Fruit fly (Drosophila melanogaster) whole organism, embryonic: ENCODE results near the gene Atg5.

Experiments
- Abd-B ChIP-seq: fragments of 200-800 bp; sonication (Bioruptor generic); optimal IDR thresholded peaks from 2 replicates; lab custom pipeline; 2018; ENCODE audit warnings: missing biosample characterization, mild to moderate bottlenecking, missing genetic modification characterization, moderate library complexity
- Adf1 ChIP-seq: fragments of 200-800 bp; sonication (Bioruptor generic); IDR thresholded peaks from 2 replicates; pipeline ENCODE4 v1.3.6; 2022; ENCODE audit warnings: missing biosample characterization, missing genetic modification characterization
- Aef1 ChIP-seq: fragments of 200-800 bp; sonication (Bioruptor generic); IDR thresholded peaks from 3 replicates; pipeline ENCODE4 v1.3.6; 2022; ENCODE audit warnings: missing biosample characterization, missing genetic modification characterization
- BEAF-32 ChIP-seq: fragments of 200-800 bp; sonication (Bioruptor generic); optimal IDR thresholded peaks from 3 replicates; lab custom pipeline; 2017; ENCODE audit warnings: missing biosample characterization, missing genetic modification characterization, mild to moderate bottlenecking, moderate library complexity, missing genetic modification reagents
- Bdp1 ChIP-seq: fragments of 200-800 bp; sonication (Bioruptor generic); optimal IDR thresholded peaks from 3 replicates; lab custom pipeline; 2016; ENCODE audit warnings: missing biosample characterization, missing genetic modification characterization
- CG10267 ChIP-seq: fragments of 200-800 bp; sonication (Bioruptor generic); optimal IDR thresholded peaks from 2 replicates; lab custom pipeline; 2018; ENCODE audit warnings: missing biosample characterization, mild to moderate bottlenecking, missing genetic modification characterization, moderate library complexity
- CG10431 ChIP-seq: fragments of 200-800 bp; sonication (Bioruptor generic); optimal IDR thresholded peaks from 3 replicates; lab custom pipeline; 2018; ENCODE audit warnings: missing biosample characterization, mild to moderate bottlenecking, missing genetic modification characterization
- CG10979 ChIP-seq: fragments of 200-800 bp; sonication (Bioruptor generic); optimal IDR thresholded peaks from 2 replicates; lab custom pipeline; 2018; ENCODE audit warnings: missing biosample characterization, mild to moderate bottlenecking, missing genetic modification characterization, moderate library complexity
- CG12104 ChIP-seq: fragments of 200-800 bp; sonication (Bioruptor generic); optimal IDR thresholded peaks from 3 replicates; lab custom pipeline; 2016; ENCODE audit warnings: missing biosample characterization, missing genetic modification characterization
- CG12769 ChIP-seq: fragments of 200-800 bp; sonication (Bioruptor generic); optimal IDR thresholded peaks from 2 replicates; lab custom pipeline; 2019; ENCODE audit warnings: missing biosample characterization, mild to moderate bottlenecking, missing genetic modification characterization, moderate library complexity
- CG1603 ChIP-seq: fragments of 200-800 bp; sonication (Bioruptor generic); optimal IDR thresholded peaks from 2 replicates; lab custom pipeline; 2019; ENCODE audit warnings: missing biosample characterization, mild to moderate bottlenecking, missing genetic modification characterization, moderate library complexity
- CG17385 ChIP-seq: fragments of 200-800 bp; sonication (Bioruptor generic); optimal IDR thresholded peaks from 3 replicates; lab custom pipeline; 2018; ENCODE audit warnings: missing biosample characterization, mild to moderate bottlenecking, missing genetic modification characterization
- CG2120 ChIP-seq: fragments of 200-800 bp; sonication (Bioruptor generic); optimal IDR thresholded peaks from 3 replicates; lab custom pipeline; 2016; ENCODE audit warnings: missing biosample characterization, missing genetic modification characterization
- CG2712 ChIP-seq: fragments of 200-800 bp; optimal IDR thresholded peaks from 3 replicates; lab custom pipeline; 2019; ENCODE audit warnings: missing biosample characterization, mild to moderate bottlenecking, missing genetic modification characterization, moderate library complexity
- CG33557 ChIP-seq: fragments of 200-800 bp; sonication (Bioruptor generic); optimal IDR thresholded peaks from 2 replicates; lab custom pipeline; 2019; ENCODE audit warnings: missing biosample characterization, mild to moderate bottlenecking, missing genetic modification characterization, moderate library complexity
- CG3995 ChIP-seq: fragments of 200-800 bp; sonication (Bioruptor generic); optimal IDR thresholded peaks from 3 replicates; lab custom pipeline; 2016; ENCODE audit warnings: missing biosample characterization, missing genetic modification characterization
- CG4360 ChIP-seq: fragments of 200-800 bp; sonication (Bioruptor generic); IDR thresholded peaks from 2 replicates; pipeline ENCODE4 v1.3.6; 2022; ENCODE audit warnings: missing biosample characterization, missing genetic modification characterization
- CG4424 ChIP-seq: fragments of 200-800 bp; sonication (Bioruptor generic); optimal IDR thresholded peaks from 3 replicates; lab custom pipeline; 2016; ENCODE audit warnings: missing biosample characterization, missing genetic modification characterization
- CG5245 ChIP-seq: fragments of 200-800 bp; sonication (Bioruptor generic); optimal IDR thresholded peaks from 3 replicates; lab custom pipeline; 2016; ENCODE audit warnings: missing biosample characterization, missing genetic modification characterization
- CG6813 ChIP-seq: fragments of 200-800 bp; sonication (Bioruptor generic); optimal IDR thresholded peaks from 2 replicates; lab custom pipeline; 2017; ENCODE audit warnings: missing biosample characterization, missing genetic modification characterization, mild to moderate bottlenecking, moderate library complexity, missing genetic modification reagents
- CG9215 ChIP-seq: fragments of 200-800 bp; sonication (Bioruptor generic); IDR thresholded peaks from 2 replicates; pipeline ENCODE4 v1.3.6; 2022; ENCODE audit warnings: missing biosample characterization, missing genetic modification characterization
- CG9727 ChIP-seq: fragments of 200-800 bp; sonication (Bioruptor generic); optimal IDR thresholded peaks from 3 replicates; lab custom pipeline; 2017; ENCODE audit warnings: missing biosample characterization, mild to moderate bottlenecking, missing genetic modification characterization
- Dad ChIP-seq: fragments of 200-800 bp; sonication (Bioruptor generic); optimal IDR thresholded peaks from 3 replicates; lab custom pipeline; 2016; ENCODE audit warnings: missing biosample characterization, missing genetic modification characterization
- Dek ChIP-seq: fragments of 200-800 bp; sonication (Bioruptor generic); optimal IDR thresholded peaks from 3 replicates; lab custom pipeline; 2019; ENCODE audit warnings: missing biosample characterization, mild to moderate bottlenecking, missing genetic modification characterization, moderate library complexity
- Hr39 ChIP-seq: fragments of >200 bp; optimal IDR thresholded peaks from 2 replicates; lab custom pipeline; 2017
- Lhr ChIP-seq: fragments of 200-800 bp; sonication (Bioruptor generic); optimal IDR thresholded peaks from 3 replicates; lab custom pipeline; 2017; ENCODE audit warnings: mild to moderate bottlenecking, missing biosample characterization, missing genetic modification reagents, missing genetic modification characterization
- Lpt ChIP-seq: fragments of >200 bp; optimal IDR thresholded peaks from 2 replicates; lab custom pipeline; 2018; ENCODE audit warnings: missing biosample characterization, missing genetic modification characterization
- Neu2 ChIP-seq: fragments of 200-800 bp; sonication (Bioruptor generic); optimal IDR thresholded peaks from 3 replicates; lab custom pipeline; 2016; ENCODE audit warnings: missing biosample characterization, missing genetic modification characterization, borderline replicate concordance
- Sin3A ChIP-seq: fragments of >200 bp; optimal IDR thresholded peaks from 2 replicates; lab custom pipeline; 2018
- Sox102F ChIP-seq: fragments of 200-800 bp; sonication (Bioruptor generic); optimal IDR thresholded peaks from 2 replicates; lab custom pipeline; 2018; ENCODE audit warnings: missing biosample characterization, mild to moderate bottlenecking, missing genetic modification characterization, moderate library complexity
- TFAM ChIP-seq: fragments of 200-800 bp; sonication (Bioruptor generic); optimal IDR thresholded peaks from 2 replicates; lab custom pipeline; 2017; ENCODE audit warnings: missing biosample characterization, missing genetic modification characterization, inconsistent platforms
- abd-A ChIP-seq: fragments of 200-800 bp; sonication (Bioruptor generic); optimal IDR thresholded peaks from 3 replicates; lab custom pipeline; 2019; ENCODE audit warnings: missing biosample characterization, mild to moderate bottlenecking, missing genetic modification characterization, moderate library complexity
- bbx ChIP-seq: fragments of 200-800 bp; sonication (Bioruptor generic); IDR thresholded peaks from 2 replicates; pipeline ENCODE4 v1.3.6; 2022; ENCODE audit warnings: missing biosample characterization, missing genetic modification characterization; ENCODE audit not compliant: partially characterized antibody
- br ChIP-seq: fragments of >200 bp; optimal IDR thresholded peaks from 2 replicates; lab custom pipeline; 2017
- cad ChIP-seq: fragments of >200 bp; optimal IDR thresholded peaks from 2 replicates; lab custom pipeline; 2017; ENCODE audit warnings: missing biosample characterization, missing genetic modification characterization
- caup ChIP-seq: fragments of 200-800 bp; sonication (Bioruptor generic); optimal IDR thresholded peaks from 3 replicates; lab custom pipeline; 2017; ENCODE audit warnings: missing biosample characterization, mild to moderate bottlenecking, missing genetic modification characterization, moderate library complexity; ENCODE audit not compliant: severe bottlenecking
- chn ChIP-seq: fragments of 200-800 bp; sonication (Bioruptor generic); optimal IDR thresholded peaks from 2 replicates; lab custom pipeline; 2016; ENCODE audit warnings: missing biosample characterization, missing genetic modification characterization
- dan ChIP-seq: fragments of 200-800 bp; sonication (Bioruptor generic); IDR thresholded peaks from 2 replicates; pipeline ENCODE4 v1.3.6; 2022; ENCODE audit warnings: missing biosample characterization, missing genetic modification characterization
- emc ChIP-seq: fragments of 200-800 bp; sonication (Bioruptor generic); optimal IDR thresholded peaks from 2 replicates; lab custom pipeline; 2016; ENCODE audit warnings: missing biosample characterization, missing genetic modification characterization
- esg ChIP-seq: fragments of 200-800 bp; sonication (Bioruptor generic); conservative IDR thresholded peaks from 2 replicates; pipeline ENCODE4 v1.3.6; 2022; ENCODE audit warnings: missing biosample characterization, missing genetic modification characterization
- gro ChIP-seq: fragments of 200-800 bp; sonication (Bioruptor generic); optimal IDR thresholded peaks from 2 replicates; lab custom pipeline; 2016; ENCODE audit warnings: missing biosample characterization, missing genetic modification characterization
- ham ChIP-seq: fragments of 200-800 bp; sonication (Bioruptor generic); IDR thresholded peaks from 2 replicates; pipeline ENCODE4 v1.3.6; 2022; ENCODE audit warnings: missing biosample characterization, missing genetic modification characterization
- inv ChIP-seq: fragments of 200-800 bp; sonication (Bioruptor generic); IDR thresholded peaks from 2 replicates; pipeline ENCODE4 v1.3.6; 2022; ENCODE audit warnings: missing biosample characterization, missing genetic modification characterization; ENCODE audit not compliant: partially characterized antibody
- klu ChIP-seq: fragments of 200-800 bp; sonication (Bioruptor generic); IDR thresholded peaks from 2 replicates; pipeline ENCODE4 v1.3.6; 2022; ENCODE audit warnings: missing biosample characterization, missing genetic modification characterization
- mirr ChIP-seq: fragments of 200-800 bp; sonication (Bioruptor generic); optimal IDR thresholded peaks from 3 replicates; lab custom pipeline; 2018; ENCODE audit warnings: missing biosample characterization, mild to moderate bottlenecking, missing genetic modification characterization
- onecut ChIP-seq: fragments of 200-800 bp; sonication (Bioruptor generic); IDR thresholded peaks from 2 replicates; pipeline ENCODE4 v1.3.6; 2022; ENCODE audit warnings: missing biosample characterization, missing genetic modification characterization
- pita ChIP-seq: fragments of 200-800 bp; sonication (Bioruptor generic); optimal IDR thresholded peaks from 2 replicates; lab custom pipeline; 2017; ENCODE audit warnings: missing biosample characterization, mild to moderate bottlenecking, missing genetic modification characterization
- schlank ChIP-seq: fragments of 200-800 bp; sonication (Bioruptor generic); optimal IDR thresholded peaks from 2 replicates; lab custom pipeline; 2018; ENCODE audit warnings: missing biosample characterization, mild to moderate bottlenecking, missing genetic modification characterization
- sima ChIP-seq: fragments of 200-800 bp; sonication (Bioruptor generic); optimal IDR thresholded peaks from 2 replicates; lab custom pipeline; 2016; ENCODE audit warnings: missing biosample characterization, missing genetic modification characterization
- slp2 ChIP-seq: fragments of 200-800 bp; sonication (Bioruptor generic); optimal IDR thresholded peaks from 2 replicates; lab custom pipeline; 2016; ENCODE audit warnings: missing biosample characterization, missing genetic modification characterization
- stc ChIP-seq: fragments of 200-800 bp; sonication (Bioruptor generic); IDR thresholded peaks from 2 replicates; pipeline ENCODE4 v1.3.6; 2022; ENCODE audit warnings: missing biosample characterization, missing genetic modification characterization
- vfl ChIP-seq: fragments of 200-800 bp; sonication (Bioruptor generic); optimal IDR thresholded peaks from 2 replicates; lab custom pipeline; 2016; ENCODE audit warnings: missing biosample characterization, missing genetic modification characterization
- vvl ChIP-seq: fragments of 200-800 bp; sonication (Bioruptor generic); IDR thresholded peaks from 2 replicates; pipeline ENCODE4 v1.3.6; 2022; ENCODE audit warnings: missing biosample characterization, missing genetic modification characterization

Atg5 gene

DNA sequence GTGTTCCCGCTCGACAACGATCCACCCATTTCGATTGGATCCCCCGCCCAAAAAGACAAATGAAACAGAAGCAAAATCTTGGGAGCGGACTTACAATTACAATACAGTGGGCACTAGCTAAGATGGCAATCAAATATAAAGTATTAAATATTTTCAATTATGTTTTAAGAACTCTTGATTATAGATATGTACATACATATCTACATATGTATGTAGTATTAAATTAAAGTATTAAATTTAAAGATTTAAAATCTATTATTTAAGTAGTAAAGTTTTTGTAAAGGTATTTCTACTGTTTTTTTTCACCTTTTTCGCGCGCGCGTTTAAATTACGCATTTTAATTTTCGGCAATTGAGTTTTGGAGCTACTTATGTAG lies 11.2 kb upstream of the Atg5 start (continued):
- no peak for TF ChIP-seq mirr (GFP tag; lab: Kevin White, UChicago)
- peak; percentile 77 for TF ChIP-seq CG17385 (GFP tag; lab: Kevin White, UChicago)
- no peak for TF ChIP-seq sima (GFP tag; lab: Kevin White, UChicago)
- TF ChIP-seq Abd-B (GFP tag; lab: Kevin White, UChicago) = peak; percentile 40
- no peak for TF ChIP-seq chn (GFP tag; lab: Kevin White, UChicago)
- no peak for TF ChIP-seq CG5245 (GFP tag; lab: Kevin White, UChicago)
- TF ChIP-seq Bdp1 = no peak
- no peak for TF ChIP-seq BEAF-32
- TF ChIP-seq vfl (GFP tag; lab: Kevin White, UChicago) = no peak
- no peak for TF ChIP-seq dan (GFP tag; lab: Robert Waterston, UW)
- TF ChIP-seq CG10267 = peak; percentile 82
- no peak for TF ChIP-seq Sin3A (lab: Kevin White, UChicago)
- peak; percentile 62 for TF ChIP-seq stc
- peak; percentile 77 for TF ChIP-seq CG33557 (GFP tag; lab: Kevin White, UChicago)
- no peak for TF ChIP-seq CG4360 (GFP tag; lab: Robert Waterston, UW)
- TF ChIP-seq CG12104 (GFP tag; lab: Kevin White, UChicago) = peak; percentile 58
- peak; percentile 93 for TF ChIP-seq CG2712 (tag; lab: Kevin White, UChicago)
- TF ChIP-seq CG9727 (GFP tag; lab: Kevin White, UChicago) = peak; percentile 73
- TF ChIP-seq vvl = peak; percentile 79
- TF ChIP-seq Sox102F (GFP tag; lab: Kevin White, UChicago) = peak; percentile 82
- peak; percentile 60 for TF ChIP-seq CG10431 (GFP tag; lab: Kevin White, UChicago)
- TF ChIP-seq schlank (tag; lab: Kevin White, UChicago) = no peak
- peak; percentile 12 for TF ChIP-seq CG2120 (GFP tag; lab: Kevin White, UChicago)
- TF ChIP-seq bbx = no peak
- TF ChIP-seq ham (GFP tag; lab: Robert Waterston, UW) = no peak
- TF ChIP-seq CG3995 (GFP tag; lab: Kevin White, UChicago) = no peak
- TF ChIP-seq Neu2 = no peak
- no peak for TF ChIP-seq pita (GFP tag; lab: Kevin White, UChicago)
- TF ChIP-seq CG10979 = peak; percentile 88
- no peak for TF ChIP-seq inv (GFP tag; lab: Robert Waterston, UW)
- no peak for TF ChIP-seq Lpt (GFP tag; lab: Kevin White, UChicago)
- no peak for TF ChIP-seq Dad (GFP tag; lab: Kevin White, UChicago)
- peak; percentile 54 for TF ChIP-seq caup (GFP tag; lab: Kevin White, UChicago)
- TF ChIP-seq CG4424 = peak; percentile 58
- peak; percentile 74 for TF ChIP-seq esg
- TF ChIP-seq CG1603 (tag; lab: Kevin White, UChicago) = peak; percentile 24
- no peak for TF ChIP-seq Hr39 (lab: Kevin White, UChicago)
- TF ChIP-seq onecut (GFP tag; lab: Robert Waterston, UW) = peak; percentile 9
- peak; percentile 39 for TF ChIP-seq Lhr (GFP tag; lab: Kevin White, UChicago)
- no peak for TF ChIP-seq emc (GFP tag; lab: Kevin White, UChicago)
- TF ChIP-seq Aef1 (GFP tag; lab: Robert Waterston, UW) = 0 out of 3 replicates have a peak, but pooled peaks have one; percentile 28
- no peak for TF ChIP-seq Adf1
- no peak for TF ChIP-seq TFAM (GFP tag; lab: Kevin White, UChicago)
- TF ChIP-seq gro (GFP tag; lab: Kevin White, UChicago) = no peak
- no peak for TF ChIP-seq CG12769 (tag; lab: Kevin White, UChicago)
- TF ChIP-seq abd-A = peak; percentile 45
- TF ChIP-seq klu (GFP tag; lab: Robert Waterston, UW) = peak; percentile 56; the same call in 1 of the 2 replicates
- no peak for TF ChIP-seq cad (GFP tag; lab: Kevin White, UChicago)
- peak; percentile 76 for TF ChIP-seq Dek (tag; lab: Kevin White, UChicago)
- no peak for TF ChIP-seq br
- TF ChIP-seq CG9215 (GFP tag; lab: Robert Waterston, UW) = peak; percentile 59
- no peak for TF ChIP-seq slp2 (GFP tag; lab: Kevin White, UChicago)
- peak; percentile 69 for TF ChIP-seq CG6813 (GFP tag; lab: Kevin White, UChicago)
